Worm (Caenorhabditis elegans): ENCODE data around the gene ZK353.10.
"Not testable (repeated sequence)": the region's sequence is repeated elsewhere in the genome, so short reads cannot be mapped to it uniquely, and the experiment has no call there.

ZK353.10 gene

DNA sequence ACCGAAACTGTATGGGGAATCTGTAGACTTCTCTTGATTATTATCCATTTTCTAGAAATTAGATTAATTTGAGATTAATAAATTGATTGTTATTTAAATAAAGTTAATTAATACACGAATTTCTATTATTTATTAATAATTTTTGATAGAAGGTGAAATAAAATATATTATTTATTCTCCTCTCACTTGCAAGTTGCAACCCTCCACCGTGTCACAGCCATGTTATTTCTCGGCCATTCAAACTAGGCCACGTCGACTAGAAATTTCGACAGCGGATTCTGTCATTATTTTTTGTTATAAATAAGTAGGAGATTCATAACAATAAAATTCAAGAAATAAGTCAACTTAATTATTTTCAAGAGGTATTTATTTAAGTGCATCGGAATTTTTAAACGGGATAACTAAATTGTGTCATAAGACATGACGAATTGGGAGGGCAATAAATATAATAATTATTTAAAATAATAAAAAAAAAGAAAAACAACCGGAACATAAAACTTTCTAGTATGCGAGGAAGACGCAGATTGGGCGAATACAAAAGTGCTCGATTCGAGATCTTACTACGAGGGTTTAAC, 49.4 kb upstream of the ZK353.10 start, which contains the start of gene ufbp-1 (continued):
- TF ChIP-seq efl-1 (optimal IDR thresholded peaks at IDR 0.05) (no peak), efl-1 (GFP tag; optimal IDR thresholded peaks at IDR 0.05 in 1 of 2) (peak; percentile 27 to 57), ceh-88 (GFP tag; IDR thresholded peaks at IDR 0.05) (peak; percentile 44; the same call in 1 of the 2 replicates), tbx-2 (tag; optimal IDR thresholded peaks at IDR 0.05) (no peak), fos-1 (tag; optimal IDR thresholded peaks at IDR 0.05) (no peak), ceh-63 (GFP tag; optimal IDR thresholded peaks at IDR 0.05) (no peak), nhr-77 (tag; optimal IDR thresholded peaks at IDR 0.05) (no peak), egl-13 (tag; optimal IDR thresholded peaks at IDR 0.05) (peak; percentile 44), dpl-1 (GFP tag; optimal IDR thresholded peaks at IDR 0.05) (peak; percentile 24 to 65 (median 44)), efl-3 (GFP tag; optimal IDR thresholded peaks at IDR 0.05) (no peak), mep-1 (tag; optimal IDR thresholded peaks at IDR 0.05) (peak; percentile 99), snu-23 (GFP tag; optimal IDR thresholded peaks at IDR 0.05) (peak; percentile 60), unc-30 (tag; optimal IDR thresholded peaks at IDR 0.05) (no peak), hlh-17 (GFP tag; optimal IDR thresholded peaks at IDR 0.05; ENCODE audit: borderline replicate concordance) (no peak), unc-62 (GFP tag; optimal IDR thresholded peaks at IDR 0.05) (no peak), nhr-85 (tag) (peak; percentile 70), C16A3.4 (tag; optimal IDR thresholded peaks at IDR 0.05) (no peak), nhr-237 (tag; optimal IDR thresholded peaks at IDR 0.05) (no peak), blmp-1 (tag; optimal IDR thresholded peaks at IDR 0.05) (peak; percentile 68), fkh-4 (tag; optimal IDR thresholded peaks at IDR 0.05; ENCODE audit: borderline replicate concordance) (no peak), C04F5.9 (tag; optimal IDR thresholded peaks at IDR 0.05) (no peak), F16B12.6 (tag; optimal IDR thresholded peaks at IDR 0.05) (peak; percentile 1), ztf-4 (tag; optimal IDR thresholded peaks at IDR 0.05) (peak; percentile 92), lir-3 (tag; optimal IDR thresholded peaks at IDR 0.05; ENCODE audit: poor library complexity) (no peak), ceh-8 (GFP tag; optimal IDR thresholded peaks at IDR 0.05) (no peak), nhr-47 (tag; optimal IDR thresholded peaks at IDR 0.05) (peak; percentile 19), zip-4 (GFP tag; optimal IDR thresholded peaks at IDR 0.05) (peak; percentile 5), ceh-90 (tag; optimal IDR thresholded peaks at IDR 0.05) (peak; percentile 36), rnt-1 (tag; optimal IDR thresholded peaks at IDR 0.05) (peak; percentile 53), lin-15B (tag; optimal IDR thresholded peaks at IDR 0.05) (peak; percentile 33), mab-9 (GFP tag; IDR thresholded peaks at IDR 0.05) (peak; percentile 41; the same call in 1 of the 2 replicates), nhr-28 (tag; optimal IDR thresholded peaks at IDR 0.05) (no peak), ces-1 (GFP tag; optimal IDR thresholded peaks at IDR 0.05) (no peak), aly-2 (tag; optimal IDR thresholded peaks at IDR 0.05) (peak; percentile 98), ztf-11 (tag; optimal IDR thresholded peaks at IDR 0.05) (peak in 1 of 2 experiments; percentile 26), sup-37 (GFP tag; optimal IDR thresholded peaks at IDR 0.05) (no peak), lsy-2 (tag; optimal IDR thresholded peaks at IDR 0.05) (peak; percentile 45 to 86)

DNA sequence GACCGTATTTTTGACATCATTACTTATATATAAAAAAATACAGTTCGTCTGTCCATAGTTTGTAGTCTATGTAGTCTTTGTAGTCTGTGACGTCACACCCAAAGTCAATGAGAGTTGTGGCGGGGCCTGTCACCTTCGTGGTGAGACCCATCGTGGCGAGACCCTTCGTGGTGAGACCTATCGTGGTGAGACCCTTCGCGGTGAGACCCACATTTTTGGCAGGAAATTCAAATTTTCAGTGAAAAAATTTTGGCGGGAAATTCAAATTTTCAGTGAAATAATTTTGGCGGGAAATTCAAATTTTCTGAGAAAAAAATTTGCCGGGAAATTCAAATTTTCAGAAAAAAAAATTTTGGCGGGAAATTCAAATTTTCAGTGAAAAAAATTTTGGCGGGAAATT, 47.1 kb upstream of the ZK353.10 start:
- TF ChIP-seq unc-98 (GFP tag; IDR thresholded peaks at IDR 0.05) (peak; percentile 58; the same call in 1 of the 2 replicates), isw-1 (GFP tag; IDR thresholded peaks at IDR 0.05) (peak; percentile 31; the same call in 1 of the 2 replicates), efl-1 (GFP tag; optimal IDR thresholded peaks at IDR 0.05 in 1 of 2) (peak; percentile 9 to 57)
- not testable (repeated sequence) for TF ChIP-seq efl-1 (optimal IDR thresholded peaks at IDR 0.05)

DNA sequence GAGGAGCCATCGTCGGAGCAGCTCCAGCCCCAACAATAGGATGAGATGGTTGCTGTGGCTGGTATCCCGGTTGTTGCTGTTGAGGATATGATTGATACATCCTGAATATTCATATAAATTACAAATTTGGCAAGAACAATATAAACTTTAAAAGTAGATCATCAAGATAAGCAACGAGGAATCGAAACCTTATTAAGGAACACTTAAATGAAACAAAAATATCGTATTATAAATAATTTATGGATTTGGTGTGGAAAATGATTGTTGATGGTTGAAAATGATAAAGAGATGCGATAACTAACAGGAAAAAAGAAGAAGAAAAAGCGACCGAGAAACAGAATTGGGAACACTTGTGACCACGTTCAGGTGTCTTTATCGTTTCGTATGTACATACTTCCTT, 45.1 kb upstream of the ZK353.10 start, which contains the start of gene pqn-96:
pqn-96 (minus strand) TSS at position 101 of the 400 bp plus-strand sequence.
- TF ChIP-seq ztf-11 (tag; optimal IDR thresholded peaks at IDR 0.05) = no peak
- no peak for TF ChIP-seq efl-1 (optimal IDR thresholded peaks at IDR 0.05)
- TF ChIP-seq efl-1 (GFP tag; optimal IDR thresholded peaks at IDR 0.05 in 1 of 2) = peak in 1 of 2 experiments; percentile 84
- TF ChIP-seq lsy-2 (tag; optimal IDR thresholded peaks at IDR 0.05) = no peak

All from whole organism, L1 larva.